Worm (Caenorhabditis elegans) whole organism, young adult: ENCODE results near the gene ddn-1.

Experiments
- dpl-1 ChIP-seq: fragments of 150-350 bp; optimal IDR thresholded peaks from 2 replicates; lab custom pipeline; 2014; ENCODE audit warnings: missing biosample characterization, missing genetic modification reagents, missing genetic modification characterization
- sea-2 ChIP-seq: fragments of 200-800 bp; sonication (Bioruptor generic); IDR thresholded peaks from 2 replicates; pipeline ENCODE4 v1.3.6; 2022; ENCODE audit warnings: missing genetic modification characterization, missing compliant biosample characterization

DNA sequence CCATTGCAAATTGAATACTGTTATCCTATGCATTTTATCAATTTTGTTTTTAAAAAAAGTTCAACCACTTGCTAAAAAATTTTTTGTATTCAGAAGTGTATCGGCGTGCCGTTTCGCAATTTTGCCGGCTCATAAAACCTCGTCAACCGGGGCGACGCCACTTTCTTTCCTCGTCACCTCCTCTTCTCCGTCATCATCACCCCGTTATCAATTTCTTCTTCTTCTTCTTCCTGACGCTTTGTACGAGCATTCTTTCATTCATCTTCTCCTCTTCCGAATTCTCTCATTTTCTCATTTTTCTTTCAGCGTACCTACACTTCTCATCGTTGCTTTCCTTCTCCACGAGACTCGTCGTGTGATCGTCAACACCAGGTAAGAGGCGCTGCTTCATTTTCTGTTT is 25.9 kb upstream of the ddn-1 start, which contains the start of gene sup-37:
- no peak for TF ChIP-seq sea-2 (GFP tag; lab: Robert Waterston, UW)
- no peak for TF ChIP-seq dpl-1 (GFP tag; lab: Kevin White, UChicago)
